Worm (Caenorhabditis elegans) whole organism, L1 larva: ENCODE data around the gene math-18.
"Not testable (repeated sequence)": the region's sequence is repeated elsewhere in the genome, so short reads cannot be mapped to it uniquely, and the experiment has no call there.

Source experiments
- C34B4.2 ChIP-seq: sonication (generic microtip); optimal IDR thresholded peaks from 2 replicates; lab custom pipeline; 2017; ENCODE audit warnings: mild to moderate bottlenecking, missing genetic modification characterization, missing compliant biosample characterization
- Y116A8C.19 ChIP-seq: sonication (generic microtip); optimal IDR thresholded peaks from 2 replicates; lab custom pipeline; 2016; ENCODE audit warnings: missing compliant biosample characterization, missing genetic modification characterization, borderline replicate concordance
- aha-1 ChIP-seq: fragments of 150-350 bp; optimal IDR thresholded peaks from 2 replicates; lab custom pipeline; 2014; ENCODE audit warnings: missing biosample characterization, missing genetic modification characterization
- blmp-1 ChIP-seq: fragments of 150-350 bp; optimal IDR thresholded peaks from 2 replicates; lab custom pipeline; 2014; ENCODE audit warnings: missing biosample characterization, missing genetic modification characterization
- ceh-8 ChIP-seq: fragments of 200-800 bp; sonication (Bioruptor generic); optimal IDR thresholded peaks from 2 replicates; lab custom pipeline; 2018; ENCODE audit warnings: mild to moderate bottlenecking, missing genetic modification characterization, moderate library complexity, missing compliant biosample characterization
- dpl-1 ChIP-seq, 3 experiments: fragments of 150-350 bp in 2 of 3; sonication (generic microtip) in 1 of 3; optimal IDR thresholded peaks; 2 replicates each; lab custom pipeline; 2014 to 2017; ENCODE audit warnings: missing biosample characterization in 3 of 3, missing genetic modification characterization in 3 of 3, missing genetic modification reagents in 3 of 3
- efl-1 ChIP-seq, 4 experiments: fragments of 150-350 bp; optimal IDR thresholded peaks in 3 of 4; peaks in 1 of 4; 1 replicate in 1 of 4; 2 replicates in 3 of 4; lab custom pipeline; 2014; ENCODE audit warnings: missing biosample characterization in 2 of 4, missing genetic modification characterization in 2 of 4, missing genetic modification reagents in 2 of 4
- efl-3 ChIP-seq: fragments of 200-800 bp; sonication (Bioruptor generic); optimal IDR thresholded peaks from 2 replicates; lab custom pipeline; 2018; ENCODE audit warnings: mild to moderate bottlenecking, missing genetic modification characterization, missing compliant biosample characterization
- egl-27 ChIP-seq, 2 experiments: fragments of 150-350 bp in 1 of 2; sonication (generic microtip); optimal IDR thresholded peaks; 3 replicates each; lab custom pipeline; 2017 to 2018; ENCODE audit warnings: missing biosample characterization in 2 of 2, missing genetic modification characterization in 2 of 2, missing genetic modification reagents in 2 of 2
- elt-2 ChIP-seq: sonication (generic microtip); optimal IDR thresholded peaks from 2 replicates; lab custom pipeline; 2016; ENCODE audit warnings: missing genetic modification characterization, mild to moderate bottlenecking, inconsistent platforms, missing compliant biosample characterization, missing genetic modification reagents
- ets-5 ChIP-seq: fragments of 200-800 bp; sonication (Bioruptor generic); IDR thresholded peaks from 2 replicates; pipeline ENCODE4 v1.3.6; 2022; ENCODE audit warnings: missing genetic modification characterization, missing compliant biosample characterization
- grh-1 ChIP-seq: fragments of 200-800 bp; sonication (Bioruptor generic); IDR thresholded peaks from 2 replicates; pipeline ENCODE4 v1.3.6; 2022; ENCODE audit warnings: missing genetic modification reagents, missing genetic modification characterization, missing compliant biosample characterization
- hpl-2 ChIP-seq: fragments of 150-350 bp; optimal IDR thresholded peaks from 2 replicates; lab custom pipeline; 2014; ENCODE audit warnings: missing biosample characterization, missing genetic modification reagents, missing genetic modification characterization
- irx-1 ChIP-seq: sonication (generic microtip); optimal IDR thresholded peaks from 2 replicates; lab custom pipeline; 2016; ENCODE audit warnings: missing genetic modification characterization, missing compliant biosample characterization
- lin-14 ChIP-seq: fragments of 200-800 bp; sonication (Bioruptor generic); optimal IDR thresholded peaks from 2 replicates; lab custom pipeline; 2018; ENCODE audit warnings: mild to moderate bottlenecking, missing genetic modification characterization, moderate library complexity, missing compliant biosample characterization
- lin-35 ChIP-seq, 2 experiments: fragments of 150-350 bp; optimal IDR thresholded peaks; 2 replicates each; lab custom pipeline; 2014; ENCODE audit warnings: missing biosample characterization in 2 of 2, missing genetic modification characterization in 2 of 2, missing genetic modification reagents in 2 of 2
- mef-2 ChIP-seq: fragments of 150-350 bp; optimal IDR thresholded peaks from 2 replicates; lab custom pipeline; 2014; ENCODE audit warnings: missing biosample characterization, missing genetic modification characterization
- nhr-19 ChIP-seq: fragments of 200-800 bp; sonication (Bioruptor generic); conservative IDR thresholded peaks from 2 replicates; pipeline ENCODE4 v1.3.6; 2022; ENCODE audit warnings: missing genetic modification characterization, missing compliant biosample characterization
- nhr-20 ChIP-seq: sonication (generic microtip); optimal IDR thresholded peaks from 2 replicates; lab custom pipeline; 2016; ENCODE audit warnings: mild to moderate bottlenecking, missing genetic modification characterization, missing compliant biosample characterization
- nhr-237 ChIP-seq: fragments of 150-350 bp; optimal IDR thresholded peaks from 2 replicates; lab custom pipeline; 2014; ENCODE audit warnings: missing biosample characterization, missing genetic modification characterization
- nhr-47 ChIP-seq: sonication (generic microtip); optimal IDR thresholded peaks from 2 replicates; lab custom pipeline; 2016; ENCODE audit warnings: mild to moderate bottlenecking, missing genetic modification characterization, moderate library complexity, missing compliant biosample characterization
- nhr-77 ChIP-seq: fragments of 150-350 bp; optimal IDR thresholded peaks from 2 replicates; lab custom pipeline; 2014; ENCODE audit warnings: missing biosample characterization, missing genetic modification characterization
- pax-3 ChIP-seq: fragments of 200-800 bp; sonication (Bioruptor generic); optimal IDR thresholded peaks from 2 replicates; lab custom pipeline; 2018; ENCODE audit warnings: mild to moderate bottlenecking, missing genetic modification characterization, moderate library complexity, missing compliant biosample characterization
- rnt-1 ChIP-seq: sonication (generic microtip); optimal IDR thresholded peaks from 2 replicates; lab custom pipeline; 2016; ENCODE audit warnings: mild to moderate bottlenecking, missing genetic modification characterization, moderate library complexity, missing compliant biosample characterization
- sptf-1 ChIP-seq: fragments of 150-350 bp; optimal IDR thresholded peaks from 2 replicates; lab custom pipeline; 2014; ENCODE audit warnings: missing biosample characterization, missing genetic modification characterization
- sup-37 ChIP-seq: fragments of 200-800 bp; sonication (Bioruptor generic); optimal IDR thresholded peaks from 2 replicates; lab custom pipeline; 2018; ENCODE audit warnings: mild to moderate bottlenecking, missing genetic modification characterization, missing compliant biosample characterization
- tbx-2 ChIP-seq: sonication (generic microtip); optimal IDR thresholded peaks from 2 replicates; lab custom pipeline; 2016; ENCODE audit warnings: missing genetic modification characterization, missing compliant biosample characterization
- unc-30 ChIP-seq: sonication (generic microtip); optimal IDR thresholded peaks from 2 replicates; lab custom pipeline; 2017; ENCODE audit warnings: missing biosample characterization, missing genetic modification characterization
- unc-62 ChIP-seq: fragments of 150-350 bp; optimal IDR thresholded peaks from 2 replicates; lab custom pipeline; 2014; ENCODE audit warnings: missing biosample characterization, missing genetic modification reagents, missing genetic modification characterization
- unc-98 ChIP-seq: fragments of 200-800 bp; sonication (Bioruptor generic); IDR thresholded peaks from 2 replicates; pipeline ENCODE4 v1.3.6; 2022; ENCODE audit warnings: missing genetic modification characterization, missing compliant biosample characterization
- vab-15 ChIP-seq: sonication (generic microtip); optimal IDR thresholded peaks from 2 replicates; lab custom pipeline; 2017; ENCODE audit warnings: missing genotype, mild to moderate bottlenecking, missing genetic modification characterization, missing compliant biosample characterization
- xbp-1 ChIP-seq: sonication (generic microtip); optimal IDR thresholded peaks from 2 replicates; lab custom pipeline; 2016; ENCODE audit warnings: missing genetic modification characterization, missing compliant biosample characterization
- zip-4 ChIP-seq: fragments of 200-800 bp; sonication (Bioruptor generic); optimal IDR thresholded peaks from 2 replicates; lab custom pipeline; 2018; ENCODE audit warnings: mild to moderate bottlenecking, missing genetic modification characterization, moderate library complexity, missing compliant biosample characterization

Gene math-18

ce11 chrII:2153708-2154107 is at the start of gene math-18:
math-18 (plus strand) TSS chrII:2154008.
- not testable (repeated sequence) for TF ChIP-seq nhr-237; nhr-77 (tag; lab: Kevin White, UChicago); ets-5
- TF ChIP-seq, all 84 proteins: peak for 0; not testable (repeated sequence) for 84

- TF ChIP-seq hpl-2 (no peak), nhr-20 (tag; lab: Kevin White, UChicago) (no peak), efl-1 (optimal IDR thresholded peaks at IDR 0.05; lab: Kevin White, UChicago) (no peak), efl-1 (GFP tag; optimal IDR thresholded peaks at IDR 0.05 in 1 of 2; lab: Kevin White, UChicago) (no peak), grh-1 (GFP tag; lab: Robert Waterston, UW) (no peak), lin-14 (GFP tag; lab: Kevin White, UChicago) (no peak), nhr-47 (tag; lab: Kevin White, UChicago) (no peak), tbx-2 (no peak), mef-2 (tag; lab: Kevin White, UChicago) (no peak), irx-1 (tag; lab: Kevin White, UChicago) (no peak)
Observed at ce11 chrII:2108295-2108694, 45.5 kb upstream of the math-18 start, which contains the start of gene R52.4. R52.4 (minus strand) TSS chrII:2108395.

ce11 chrII:2109943-2110342 is 43.9 kb upstream of the math-18 start, which contains the start of gene R52.5:
R52.5 (minus strand) TSS chrII:2110043.
- TF ChIP-seq pax-3 (tag; lab: Kevin White, UChicago) (no peak), blmp-1 (tag; lab: Kevin White, UChicago) (peak; percentile 54)

ce11 chrII:2112948-2113347 is 40.9 kb upstream of the math-18 start, which contains the start of gene R52.6:
R52.6 (minus strand) TSS chrII:2113048.
- TF ChIP-seq xbp-1 (tag; lab: Kevin White, UChicago), result no peak
- no peak for TF ChIP-seq lin-14 (GFP tag; lab: Kevin White, UChicago)
- no peak for TF ChIP-seq vab-15 (tag; lab: Kevin White, UChicago)
- TF ChIP-seq ceh-8 (GFP tag; lab: Kevin White, UChicago), result no peak
- peak; percentile 1 for TF ChIP-seq blmp-1 (tag; lab: Kevin White, UChicago)
- no peak for TF ChIP-seq sup-37 (GFP tag; lab: Kevin White, UChicago)

ce11 chrII:2114488-2114887 is 39.3 kb upstream of the math-18 start:
- TF ChIP-seq efl-3 (GFP tag; lab: Kevin White, UChicago) (no peak), nhr-19 (GFP tag; lab: Robert Waterston, UW) (no peak)

- TF ChIP-seq zip-4 (GFP tag; lab: Kevin White, UChicago) (no peak), C34B4.2 (no peak), egl-27 (tag; optimal IDR thresholded peaks at IDR 0.05; lab: Kevin White, UChicago) (no peak), aha-1 (no peak), lin-35 (GFP tag; optimal IDR thresholded peaks at IDR 0.05; lab: Kevin White, UChicago) (no peak), blmp-1 (tag; lab: Kevin White, UChicago) (no peak), Y116A8C.19 (tag; lab: Kevin White, UChicago) (no peak), tbx-2 (no peak), unc-30 (tag; lab: Kevin White, UChicago) (no peak), rnt-1 (no peak)
Observed at ce11 chrII:2116794-2117193, 37.0 kb upstream of the math-18 start, which contains the start of gene srh-195. srh-195 (minus strand) TSS chrII:2116894.

ce11 chrII:2122091-2122490 is 31.7 kb upstream of the math-18 start, which contains the start of gene math-37:
math-37 (minus strand) TSS chrII:2122191.
- TF ChIP-seq nhr-19 (GFP tag; lab: Robert Waterston, UW), result no peak
- TF ChIP-seq unc-98 (GFP tag; lab: Robert Waterston, UW), result no peak
- no peak for TF ChIP-seq dpl-1 (GFP tag; optimal IDR thresholded peaks at IDR 0.05; lab: Kevin White, UChicago)
- peak; percentile 32 for TF ChIP-seq elt-2 (tag; lab: Kevin White, UChicago)
- no peak for TF ChIP-seq unc-62 (GFP tag; lab: Kevin White, UChicago)
- no peak for TF ChIP-seq sptf-1 (tag; lab: Kevin White, UChicago)
- no peak for TF ChIP-seq pax-3 (tag; lab: Kevin White, UChicago)
- no peak for TF ChIP-seq efl-1 (optimal IDR thresholded peaks at IDR 0.05; lab: Kevin White, UChicago)
- TF ChIP-seq efl-1 (GFP tag; optimal IDR thresholded peaks at IDR 0.05 in 1 of 2; lab: Kevin White, UChicago), result peak in 1 of 2 experiments; percentile 42
